Worm (Caenorhabditis elegans) whole organism, L4 larva: ENCODE measurements around the gene dgk-5.

Experiments used
- T26A8.4 ChIP-seq: fragments of 200-800 bp; sonication (Bioruptor generic); IDR thresholded peaks from 2 replicates; pipeline ENCODE4 v1.3.6; 2022; ENCODE audit warnings: missing genetic modification characterization, missing compliant biosample characterization
- ZK546.5 ChIP-seq, 2 experiments: sonication (generic microtip); optimal IDR thresholded peaks; 2 replicates each; lab custom pipeline; 2017; ENCODE audit warnings: missing biosample characterization in 2 of 2, missing genetic modification characterization in 2 of 2
- ces-1 ChIP-seq: fragments of 150-350 bp; sonication (generic microtip); optimal IDR thresholded peaks from 4 replicates; lab custom pipeline; 2014; ENCODE audit warnings: missing biosample characterization, missing genetic modification reagents, missing genetic modification characterization
- snpc-4 ChIP-seq: fragments of 150-350 bp; optimal IDR thresholded peaks from 2 replicates; lab custom pipeline; 2014; ENCODE audit warnings: missing biosample characterization, missing genetic modification characterization
- zip-11 ChIP-seq: fragments of 200-800 bp; sonication (Bioruptor generic); IDR thresholded peaks from 2 replicates; pipeline ENCODE4 v1.3.6; 2022; ENCODE audit warnings: missing genetic modification characterization, missing compliant biosample characterization

DNA sequence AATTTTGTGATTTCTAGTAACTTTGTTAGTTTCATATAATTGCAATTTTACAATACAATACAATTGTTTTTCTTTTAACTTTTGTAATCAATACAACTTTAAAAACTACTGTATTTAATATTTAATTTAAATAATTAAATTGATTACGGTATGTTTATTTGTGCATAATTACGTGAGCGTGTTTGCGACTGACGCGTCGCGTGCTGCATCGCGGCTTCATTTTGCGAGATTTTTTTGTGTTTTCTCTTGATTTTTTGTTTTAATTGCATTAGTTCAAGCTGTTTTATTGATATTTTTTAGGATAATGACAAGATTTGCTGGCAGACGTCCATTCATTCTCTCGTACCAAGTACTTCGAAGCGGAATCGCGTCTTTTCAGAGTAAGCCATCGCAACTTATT, 5.8 kb upstream of the dgk-5 start, which contains the start of gene T28D9.4:
- TF ChIP-seq zip-11 (GFP tag; lab: Robert Waterston, UW) (no peak), ZK546.5 (tag; optimal IDR thresholded peaks at IDR 0.05; lab: Kevin White, UChicago) (no peak), snpc-4 (tag; lab: Kevin White, UChicago) (no peak), T26A8.4 (no peak), ces-1 (GFP tag; lab: Kevin White, UChicago) (no peak)
